Worm (Caenorhabditis elegans) whole organism, L2 larva: ENCODE data around the gene C18H7.6.

Experiments used
- alr-1 ChIP-seq: fragments of 150-350 bp; optimal IDR thresholded peaks from 2 replicates; lab custom pipeline; 2014; ENCODE audit warnings: missing biosample characterization, missing genetic modification characterization
- ceh-82 ChIP-seq: fragments of 150-350 bp; optimal IDR thresholded peaks from 2 replicates; lab custom pipeline; 2014; ENCODE audit warnings: missing biosample characterization, missing genetic modification characterization
- crh-2 ChIP-seq: sonication (generic microtip); optimal IDR thresholded peaks from 2 replicates; lab custom pipeline; 2017; ENCODE audit warnings: missing biosample characterization, missing genetic modification characterization
- elt-3 ChIP-seq: sonication (generic microtip); optimal IDR thresholded peaks from 2 replicates; lab custom pipeline; 2017; ENCODE audit warnings: missing biosample characterization, missing genetic modification characterization
- fos-1 ChIP-seq: fragments of 150-350 bp; optimal IDR thresholded peaks from 2 replicates; lab custom pipeline; 2014; ENCODE audit warnings: missing biosample characterization, missing genetic modification characterization
- lin-13 ChIP-seq: fragments of 150-350 bp; optimal IDR thresholded peaks from 2 replicates; lab custom pipeline; 2014; ENCODE audit warnings: missing biosample characterization, missing genetic modification reagents, missing genetic modification characterization
- nhr-10 ChIP-seq: sonication (generic microtip); optimal IDR thresholded peaks from 2 replicates; lab custom pipeline; 2017; ENCODE audit warnings: missing biosample characterization, missing genetic modification characterization
- nhr-6 ChIP-seq: fragments of 150-350 bp; optimal IDR thresholded peaks from 2 replicates; lab custom pipeline; 2014; ENCODE audit warnings: missing biosample characterization, missing genetic modification characterization
- nhr-77 ChIP-seq: fragments of 150-350 bp; optimal IDR thresholded peaks from 2 replicates; lab custom pipeline; 2014; ENCODE audit warnings: missing biosample characterization, missing genetic modification characterization
- unc-62 ChIP-seq: fragments of 150-350 bp; optimal IDR thresholded peaks from 2 replicates; lab custom pipeline; 2014; ENCODE audit warnings: missing biosample characterization, missing genetic modification reagents, missing genetic modification characterization

ce11 chrIV:592382-592781 lies at the start of gene C18H7.6:
- TF ChIP-seq unc-62 (GFP tag; lab: Kevin White, UChicago) (no peak), nhr-6 (no peak), alr-1 (no peak), fos-1 (tag; lab: Kevin White, UChicago) (no peak), elt-3 (no peak), lin-13 (GFP tag; lab: Kevin White, UChicago) (no peak), crh-2 (tag; lab: Kevin White, UChicago) (no peak), ceh-82 (no peak), nhr-77 (no peak), nhr-10 (no peak)
